Worm (Caenorhabditis elegans) whole organism, midembryonic: Measurements from ENCODE around the gene szy-4.

Experiments used
- T22C8.4 ChIP-seq: fragments of 200-800 bp; sonication (Bioruptor generic); IDR thresholded peaks from 2 replicates; pipeline ENCODE4 v1.3.6; 2022; ENCODE audit warnings: missing genetic modification characterization, missing compliant biosample characterization
- cog-1 ChIP-seq: sonication (generic microtip); optimal IDR thresholded peaks from 2 replicates; lab custom pipeline; 2016; ENCODE audit warnings: missing genetic modification characterization, missing compliant biosample characterization
- flt-1 ChIP-seq: fragments of 200-800 bp; sonication (Bioruptor generic); IDR thresholded peaks from 2 replicates; pipeline ENCODE4 v1.3.6; 2022; ENCODE audit warnings: missing genetic modification characterization, missing compliant biosample characterization
- klf-2 ChIP-seq: fragments of 200-800 bp; sonication (Bioruptor generic); conservative IDR thresholded peaks from 2 replicates; pipeline ENCODE4 v1.3.6; 2022; ENCODE audit warnings: missing genetic modification reagents, missing genetic modification characterization, missing compliant biosample characterization
- med-1 ChIP-seq: sonication (generic microtip); optimal IDR thresholded peaks from 2 replicates; lab custom pipeline; 2017; ENCODE audit warnings: missing genetic modification characterization, mild to moderate bottlenecking, missing compliant biosample characterization, antibody characterized with exemption, missing genetic modification reagents; ENCODE audit not compliant: insufficient read depth
- ref-1 ChIP-seq: fragments of 200-800 bp; sonication (Bioruptor generic); conservative IDR thresholded peaks from 2 replicates; pipeline ENCODE4 v1.3.6; 2022; ENCODE audit warnings: missing genetic modification reagents, missing genetic modification characterization, missing compliant biosample characterization
- tab-1 ChIP-seq: fragments of 200-800 bp; sonication (Bioruptor generic); IDR thresholded peaks from 2 replicates; pipeline ENCODE4 v1.3.6; 2022; ENCODE audit warnings: missing genetic modification characterization, missing compliant biosample characterization
- ztf-23 ChIP-seq: fragments of 200-800 bp; sonication (Bioruptor generic); IDR thresholded peaks from 2 replicates; pipeline ENCODE4 v1.3.6; 2022; ENCODE audit warnings: missing genetic modification reagents, missing genetic modification characterization, missing compliant biosample characterization
- ztf-29 ChIP-seq: fragments of 200-800 bp; sonication (Bioruptor generic); IDR thresholded peaks from 2 replicates; pipeline ENCODE4 v1.3.6; 2022; ENCODE audit warnings: missing genetic modification reagents, missing genetic modification characterization, missing compliant biosample characterization

szy-4 gene

DNA sequence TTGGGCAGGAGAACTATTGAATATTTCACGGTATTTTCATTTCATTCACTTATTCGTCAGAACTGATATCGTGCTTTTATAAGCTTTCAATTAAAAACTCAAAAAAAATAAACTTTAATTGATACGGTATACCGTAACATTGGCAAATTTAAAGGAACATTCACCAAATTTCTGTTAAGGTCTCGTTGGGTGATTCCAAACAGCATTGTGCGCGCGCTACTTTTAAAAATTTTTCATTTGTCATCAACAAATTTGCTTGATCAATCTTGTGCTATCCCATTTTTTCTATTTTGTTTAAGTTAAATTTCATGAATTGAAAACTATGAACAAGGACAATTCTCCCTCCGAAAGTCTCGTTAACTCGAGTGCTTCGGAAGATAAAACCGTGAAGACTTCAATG is at the start of gene szy-4:
Gene szy-4 (plus strand): TSS at position 229 of the 400 bp plus-strand sequence.
- TF ChIP-seq tab-1 (GFP tag; lab: Robert Waterston, UW) (no peak), ztf-23 (GFP tag; lab: Robert Waterston, UW) (no peak), ref-1 (no peak), flt-1 (no peak), ztf-29 (GFP tag; lab: Robert Waterston, UW) (no peak), T22C8.4 (GFP tag; lab: Robert Waterston, UW) (no peak), cog-1 (tag; lab: Kevin White, UChicago) (no peak)

DNA sequence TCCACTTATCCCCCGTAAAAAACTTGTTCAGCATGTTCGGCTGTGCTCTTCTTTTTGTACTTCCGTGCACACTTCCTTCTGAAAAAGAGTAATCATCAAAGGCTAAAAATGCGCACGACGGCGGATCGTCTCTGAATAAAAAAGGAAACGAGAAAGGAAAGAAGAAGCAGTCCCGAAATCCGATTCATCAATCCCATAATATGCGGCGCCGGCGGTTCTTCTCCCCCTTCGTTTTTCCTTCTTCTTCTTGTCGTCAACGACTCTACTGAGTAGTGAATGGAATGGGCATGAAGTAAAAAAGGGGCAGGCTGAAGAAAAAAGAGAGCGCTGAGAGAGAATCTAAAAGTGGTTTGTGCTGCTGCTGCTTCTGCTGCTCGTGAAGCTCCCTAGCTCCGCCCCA is 49.1 kb upstream of the szy-4 start:
- TF ChIP-seq flt-1 = no peak
- TF ChIP-seq T22C8.4 (GFP tag; lab: Robert Waterston, UW) = no peak
- no peak for TF ChIP-seq ref-1
- TF ChIP-seq med-1 = no peak
- no peak for TF ChIP-seq tab-1 (GFP tag; lab: Robert Waterston, UW)
- TF ChIP-seq ztf-29 (GFP tag; lab: Robert Waterston, UW) = no peak
- no peak for TF ChIP-seq cog-1 (tag; lab: Kevin White, UChicago)
- no peak for TF ChIP-seq klf-2 (GFP tag; lab: Robert Waterston, UW)
- TF ChIP-seq ztf-23 (GFP tag; lab: Robert Waterston, UW) = no peak

DNA sequence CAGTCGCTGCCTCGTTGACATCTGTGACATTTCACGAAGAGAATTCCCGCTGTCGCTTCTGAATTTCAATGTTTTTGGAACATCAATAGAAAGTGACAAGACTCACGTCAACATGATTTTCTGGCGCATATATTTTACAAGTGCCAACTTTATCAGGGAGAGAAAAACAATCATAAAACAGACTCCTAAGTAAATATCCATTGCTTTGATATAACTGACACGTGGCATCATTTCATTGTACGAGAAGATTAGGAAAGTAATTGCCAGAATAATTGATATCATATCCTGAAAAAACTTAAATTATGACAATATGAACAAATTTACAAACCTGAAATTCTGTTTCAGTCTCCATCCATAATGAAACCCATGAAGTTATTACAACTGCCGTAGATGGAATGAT is 40.4 kb upstream of the szy-4 start:
- TF ChIP-seq T22C8.4 (GFP tag; lab: Robert Waterston, UW) (no peak), med-1 (no peak), ztf-29 (GFP tag; lab: Robert Waterston, UW) (no peak), ref-1 (no peak), klf-2 (GFP tag; lab: Robert Waterston, UW) (no peak), ztf-23 (GFP tag; lab: Robert Waterston, UW) (no peak), flt-1 (no peak), cog-1 (tag; lab: Kevin White, UChicago) (no peak), tab-1 (GFP tag; lab: Robert Waterston, UW) (no peak)

DNA sequence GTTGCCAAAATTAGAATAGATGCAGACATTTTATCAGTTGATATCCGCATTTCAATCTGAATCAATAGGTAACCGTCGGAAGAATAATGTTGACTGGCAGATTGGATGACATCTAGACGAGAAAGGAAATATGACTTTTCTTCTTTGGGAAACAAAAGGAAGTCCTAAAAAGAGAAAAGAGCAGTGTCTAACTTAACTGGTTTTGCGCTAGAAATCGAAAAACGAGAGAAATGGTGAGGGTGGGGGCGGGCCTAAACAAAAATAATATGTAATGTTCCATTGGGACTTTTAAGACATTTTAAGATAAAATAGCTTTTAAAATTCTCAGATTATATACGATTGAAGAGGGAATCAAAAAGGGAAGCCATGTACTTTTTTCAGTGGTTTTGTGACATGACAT is 37.5 kb upstream of the szy-4 start, which contains the start of gene exp-1:
Gene exp-1 (minus strand): TSS at position 101 of the 400 bp plus-strand sequence.
- TF ChIP-seq ref-1 (no peak), flt-1 (no peak), klf-2 (GFP tag; lab: Robert Waterston, UW) (no peak), tab-1 (GFP tag; lab: Robert Waterston, UW) (no peak)

DNA sequence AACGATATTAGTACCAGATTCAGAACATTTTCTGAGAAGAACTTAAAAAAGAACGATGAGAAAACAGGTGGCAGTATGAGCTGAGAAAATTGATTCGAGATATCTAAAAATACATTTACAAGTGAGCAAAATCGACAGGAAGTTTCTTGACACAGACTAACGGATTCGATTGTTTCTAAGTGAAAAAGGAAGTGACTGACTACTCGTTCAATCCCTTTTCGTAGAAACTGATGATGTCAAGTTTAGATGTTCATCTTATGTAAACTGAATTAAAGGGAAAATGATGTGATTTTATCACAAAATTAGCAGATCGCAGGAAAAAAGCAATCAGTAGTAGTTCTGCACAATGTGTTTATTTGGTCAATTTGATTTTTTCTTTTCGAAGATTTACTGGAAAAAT is 33.3 kb upstream of the szy-4 start:
- no peak for TF ChIP-seq klf-2 (GFP tag; lab: Robert Waterston, UW)
- TF ChIP-seq ztf-23 (GFP tag; lab: Robert Waterston, UW) = no peak
- TF ChIP-seq T22C8.4 (GFP tag; lab: Robert Waterston, UW) = no peak
- TF ChIP-seq med-1 = no peak
- TF ChIP-seq ref-1 = no peak
- TF ChIP-seq ztf-29 (GFP tag; lab: Robert Waterston, UW) = no peak
- no peak for TF ChIP-seq flt-1
- no peak for TF ChIP-seq cog-1 (tag; lab: Kevin White, UChicago)
- TF ChIP-seq tab-1 (GFP tag; lab: Robert Waterston, UW) = no peak

DNA sequence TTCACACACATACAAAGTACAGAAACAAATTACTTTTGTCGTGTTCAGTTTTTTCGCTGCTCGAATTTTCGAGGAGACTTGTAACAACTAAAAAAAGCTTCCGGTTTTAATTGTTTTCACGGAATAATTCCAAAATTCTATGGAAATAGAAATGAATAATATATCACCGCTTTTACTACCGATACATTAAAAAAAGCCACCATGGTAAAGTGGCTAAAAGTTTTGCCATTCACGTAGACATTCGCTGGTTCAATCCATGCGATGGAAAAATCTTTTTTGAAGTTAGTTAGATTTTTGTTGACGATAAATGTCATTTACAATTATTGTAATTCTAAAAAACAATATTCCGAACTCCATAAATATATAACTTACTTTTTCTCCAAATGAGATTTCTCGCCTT is 29.8 kb upstream of the szy-4 start:
- TF ChIP-seq ztf-23 (GFP tag; lab: Robert Waterston, UW) (no peak), klf-2 (GFP tag; lab: Robert Waterston, UW) (no peak), tab-1 (GFP tag; lab: Robert Waterston, UW) (no peak), flt-1 (no peak), med-1 (no peak), ztf-29 (GFP tag; lab: Robert Waterston, UW) (no peak), ref-1 (no peak), cog-1 (tag; lab: Kevin White, UChicago) (no peak), T22C8.4 (GFP tag; lab: Robert Waterston, UW) (no peak)

DNA sequence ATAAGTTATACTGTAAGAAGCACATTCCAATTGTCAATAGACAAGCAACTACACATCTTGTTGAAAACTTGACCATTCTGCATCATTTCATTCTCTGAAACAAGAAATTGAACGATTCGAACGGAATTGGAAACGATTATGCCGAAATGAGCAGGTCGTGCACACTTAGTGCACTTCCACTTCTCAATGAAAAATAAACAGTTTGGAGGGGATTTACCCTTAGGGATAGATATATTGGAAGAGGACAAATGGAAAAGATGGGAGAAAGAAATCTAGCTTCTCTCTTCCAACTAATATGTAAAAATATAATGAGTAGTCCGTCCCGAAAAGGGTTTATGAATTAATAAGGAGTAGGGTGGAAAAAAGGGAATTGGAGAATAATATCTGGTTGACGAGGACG is 29.3 kb upstream of the szy-4 start, which contains the start of gene hst-3.1:
Gene hst-3.1 (minus strand): TSS at position 101 of the 400 bp plus-strand sequence.
- no peak for TF ChIP-seq ztf-23 (GFP tag; lab: Robert Waterston, UW)
- no peak for TF ChIP-seq tab-1 (GFP tag; lab: Robert Waterston, UW)
- no peak for TF ChIP-seq cog-1 (tag; lab: Kevin White, UChicago)
- no peak for TF ChIP-seq ztf-29 (GFP tag; lab: Robert Waterston, UW)

DNA sequence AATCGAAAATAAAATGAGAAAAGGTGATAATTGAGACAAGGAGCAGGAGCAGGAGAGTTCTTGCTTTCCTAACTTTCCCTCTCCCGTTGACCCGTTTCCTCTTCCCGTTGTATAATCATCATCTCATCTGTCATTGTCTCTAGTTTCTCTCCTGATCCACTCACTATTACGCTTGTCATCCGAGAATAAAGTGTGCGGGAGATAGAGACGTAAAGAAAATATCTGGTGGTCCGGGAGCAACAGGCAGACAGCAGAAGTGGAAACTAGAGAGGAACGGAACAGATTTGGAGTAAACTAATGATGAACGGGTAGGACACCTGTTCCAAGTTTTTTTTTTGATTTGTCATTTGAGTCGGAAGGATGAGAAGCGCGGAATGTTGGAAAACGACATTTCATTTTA is 28.3 kb upstream of the szy-4 start:
- TF ChIP-seq ref-1 = no peak
- TF ChIP-seq ztf-29 (GFP tag; lab: Robert Waterston, UW) = no peak
- no peak for TF ChIP-seq klf-2 (GFP tag; lab: Robert Waterston, UW)
- TF ChIP-seq med-1 = no peak
- no peak for TF ChIP-seq flt-1
- no peak for TF ChIP-seq cog-1 (tag; lab: Kevin White, UChicago)
- TF ChIP-seq T22C8.4 (GFP tag; lab: Robert Waterston, UW) = no peak
- no peak for TF ChIP-seq tab-1 (GFP tag; lab: Robert Waterston, UW)
- no peak for TF ChIP-seq ztf-23 (GFP tag; lab: Robert Waterston, UW)

DNA sequence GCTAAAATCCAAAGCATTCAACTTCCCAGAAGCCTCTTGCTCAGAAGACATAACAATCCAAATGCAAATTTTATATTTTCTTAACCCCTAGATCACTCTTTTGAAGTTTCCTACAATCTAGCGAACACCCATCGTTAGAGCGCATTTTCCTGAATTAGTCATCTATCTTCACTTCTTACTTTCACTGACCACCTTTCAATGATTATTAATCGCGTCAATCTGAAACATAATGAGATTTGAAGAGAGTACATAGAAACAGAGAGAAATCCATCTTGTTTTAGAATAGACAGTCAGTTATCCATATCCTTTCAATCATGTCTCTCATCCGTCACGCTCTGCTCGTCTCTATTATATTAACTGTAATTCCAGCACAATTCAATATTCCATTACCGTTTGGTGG is 27.3 kb upstream of the szy-4 start, which contains the start of gene F40H3.3:
Gene F40H3.3 (plus strand): TSS at position 280 of the 400 bp plus-strand sequence.
- TF ChIP-seq klf-2 (GFP tag; lab: Robert Waterston, UW) = no peak
- no peak for TF ChIP-seq ztf-29 (GFP tag; lab: Robert Waterston, UW)
- TF ChIP-seq cog-1 (tag; lab: Kevin White, UChicago) = no peak
- no peak for TF ChIP-seq ref-1
- TF ChIP-seq T22C8.4 (GFP tag; lab: Robert Waterston, UW) = no peak
- no peak for TF ChIP-seq tab-1 (GFP tag; lab: Robert Waterston, UW)
- TF ChIP-seq flt-1 = no peak
- no peak for TF ChIP-seq med-1
- no peak for TF ChIP-seq ztf-23 (GFP tag; lab: Robert Waterston, UW)

DNA sequence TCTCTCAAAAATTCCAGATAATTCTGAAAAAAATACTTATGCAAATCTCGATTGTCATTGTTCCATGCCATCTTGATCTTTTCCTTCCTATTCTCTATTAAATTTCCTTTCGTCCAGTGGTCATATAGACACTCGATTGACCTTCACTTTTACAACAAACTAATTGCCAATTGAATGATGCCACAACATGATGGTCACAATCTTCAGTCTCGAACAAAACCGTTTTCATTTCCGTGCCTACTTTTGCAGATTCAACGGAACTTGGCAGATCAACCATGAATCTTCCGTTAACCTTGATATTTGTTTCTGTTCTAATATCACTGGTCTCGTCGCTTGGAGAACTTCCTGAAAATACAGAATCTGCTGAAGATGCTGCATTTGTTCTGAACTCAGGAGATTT is 25.1 kb upstream of the szy-4 start, which contains the start of gene F40H3.2:
Gene F40H3.2 (plus strand): TSS at position 250 of the 400 bp plus-strand sequence.
- TF ChIP-seq flt-1 (no peak), med-1 (no peak), tab-1 (GFP tag; lab: Robert Waterston, UW) (no peak), T22C8.4 (GFP tag; lab: Robert Waterston, UW) (no peak), klf-2 (GFP tag; lab: Robert Waterston, UW) (no peak), ztf-29 (GFP tag; lab: Robert Waterston, UW) (no peak), ref-1 (no peak), cog-1 (tag; lab: Kevin White, UChicago) (no peak), ztf-23 (GFP tag; lab: Robert Waterston, UW) (no peak)
